Worm (Caenorhabditis elegans) whole organism, late embryonic: ENCODE results near the gene T04F8.8.

Source experiments
- C08G9.2 ChIP-seq: sonication (generic microtip); optimal IDR thresholded peaks from 2 replicates; lab custom pipeline; 2016; ENCODE audit warnings: mild to moderate bottlenecking, missing genetic modification characterization, moderate library complexity, missing compliant biosample characterization
- K02D7.2 ChIP-seq: sonication (generic microtip); optimal IDR thresholded peaks from 2 replicates; lab custom pipeline; 2017; ENCODE audit warnings: mild to moderate bottlenecking, missing genetic modification characterization, missing compliant biosample characterization
- ceh-31 ChIP-seq: sonication (generic microtip); optimal IDR thresholded peaks from 2 replicates; lab custom pipeline; 2016; ENCODE audit warnings: missing genetic modification characterization, missing compliant biosample characterization
- ceh-6 ChIP-seq: fragments of 200-800 bp; sonication (Bioruptor generic); optimal IDR thresholded peaks from 2 replicates; lab custom pipeline; 2018; ENCODE audit warnings: mild to moderate bottlenecking, missing genetic modification characterization, missing compliant biosample characterization
- ets-4 ChIP-seq: sonication (generic microtip); optimal IDR thresholded peaks from 2 replicates; lab custom pipeline; 2016; ENCODE audit warnings: missing genetic modification characterization, missing compliant biosample characterization
- fkh-6 ChIP-seq: sonication (generic microtip); optimal IDR thresholded peaks from 2 replicates; lab custom pipeline; 2016; ENCODE audit warnings: missing genetic modification characterization, missing compliant biosample characterization
- lim-6 ChIP-seq: sonication (generic microtip); optimal IDR thresholded peaks from 2 replicates; lab custom pipeline; 2016; ENCODE audit warnings: missing genetic modification characterization, missing compliant biosample characterization
- mec-3 ChIP-seq: sonication (generic microtip); optimal IDR thresholded peaks from 2 replicates; lab custom pipeline; 2016; ENCODE audit warnings: borderline replicate concordance, missing genetic modification characterization, missing compliant biosample characterization
- pag-3 ChIP-seq: sonication (generic microtip); optimal IDR thresholded peaks from 2 replicates; lab custom pipeline; 2016; ENCODE audit warnings: missing compliant biosample characterization, missing genetic modification characterization, borderline replicate concordance
- pha-2 ChIP-seq: sonication (generic microtip); optimal IDR thresholded peaks from 2 replicates; lab custom pipeline; 2017; ENCODE audit warnings: mild to moderate bottlenecking, missing genetic modification characterization, missing compliant biosample characterization
- pha-4 ChIP-seq: fragments of 150-350 bp; optimal IDR thresholded peaks from 2 replicates; lab custom pipeline; 2018; ENCODE audit warnings: missing biosample characterization, missing genetic modification reagents, missing genetic modification characterization
- zip-5 ChIP-seq: sonication (generic microtip); optimal IDR thresholded peaks from 2 replicates; lab custom pipeline; 2016; ENCODE audit warnings: missing genetic modification characterization, missing compliant biosample characterization
- ztf-16 ChIP-seq: sonication (generic microtip); optimal IDR thresholded peaks from 2 replicates; lab custom pipeline; 2017; ENCODE audit warnings: missing genetic modification characterization, missing compliant biosample characterization

DNA sequence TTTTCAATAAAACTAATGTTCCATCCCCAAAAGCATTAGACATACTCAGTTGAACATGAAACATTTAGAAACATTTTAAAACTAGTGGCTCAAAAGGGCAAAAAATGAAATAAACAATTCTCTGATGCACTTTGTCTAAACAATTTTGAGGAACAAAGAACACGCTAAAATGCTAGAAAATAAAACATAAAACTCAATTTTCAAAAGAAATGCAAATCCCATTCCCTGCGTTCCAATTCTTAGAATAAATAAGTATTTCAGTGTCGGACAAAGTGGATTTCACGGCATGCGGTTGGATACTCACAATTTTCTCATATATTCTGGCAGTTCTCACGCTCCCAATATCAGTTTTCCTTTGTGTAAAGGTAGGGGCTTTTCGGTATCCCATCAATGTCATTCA lies 14.0 kb upstream of the T04F8.8 start:
- TF ChIP-seq ceh-31 (tag; lab: Kevin White, UChicago) (no peak), ceh-6 (GFP tag; lab: Kevin White, UChicago) (no peak), fkh-6 (tag; lab: Kevin White, UChicago) (no peak), pha-2 (tag; lab: Kevin White, UChicago) (no peak), lim-6 (tag; lab: Kevin White, UChicago) (no peak), pha-4 (tag; lab: Kevin White, UChicago) (no peak), C08G9.2 (tag; lab: Kevin White, UChicago) (no peak), ztf-16 (tag; lab: Kevin White, UChicago) (no peak), ets-4 (no peak), K02D7.2 (tag; lab: Kevin White, UChicago) (no peak), zip-5 (tag; lab: Kevin White, UChicago) (no peak), mec-3 (tag; lab: Kevin White, UChicago) (no peak), pag-3 (tag; lab: Kevin White, UChicago) (no peak)
